Worm (Caenorhabditis elegans): ENCODE measurements around the gene dhs-11.
A peak's percentile ranks its signal among the peaks of the same experiment; 100 is the strongest.

Gene dhs-11

ce11 chrIII:10653479-10653878 is 10.8 kb upstream of the dhs-11 start:
- TF ChIP-seq dmd-4 (tag; optimal IDR thresholded peaks at IDR 0.05; ENCODE audit: borderline replicate concordance) (no peak), ceh-48 (tag; optimal IDR thresholded peaks at IDR 0.05) (no peak), ets-4 (tag; optimal IDR thresholded peaks at IDR 0.05) (no peak), ceh-34 (tag; optimal IDR thresholded peaks at IDR 0.05) (no peak), hlh-6 (tag; optimal IDR thresholded peaks at IDR 0.05) (no peak), odd-2 (tag; optimal IDR thresholded peaks at IDR 0.05) (no peak), che-1 (tag; optimal IDR thresholded peaks at IDR 0.05) (no peak), ceh-9 (tag; optimal IDR thresholded peaks at IDR 0.05) (no peak), elt-2 (tag; optimal IDR thresholded peaks at IDR 0.05) (no peak)

- TF ChIP-seq ceh-22 (tag; optimal IDR thresholded peaks at IDR 0.05) (no peak), ceh-14 (tag; optimal IDR thresholded peaks at IDR 0.05) (no peak), ref-2 (tag; optimal IDR thresholded peaks at IDR 0.05) (no peak), elt-4 (tag; optimal IDR thresholded peaks at IDR 0.05) (no peak), T23F11.4 (GFP tag; optimal IDR thresholded peaks at IDR 0.05) (no peak), syd-9 (tag; optimal IDR thresholded peaks at IDR 0.05) (no peak)
Measured at ce11 chrIII:10652833-10653232, 10.2 kb upstream of the dhs-11 start.

ce11 chrIII:10651634-10652033 is 9.0 kb upstream of the dhs-11 start:
- peak; percentile 12 for TF ChIP-seq dve-1 (tag; optimal IDR thresholded peaks at IDR 0.05)
- no peak for TF ChIP-seq madf-2 (tag; optimal IDR thresholded peaks at IDR 0.05)
- TF ChIP-seq ceh-45 (GFP tag; IDR thresholded peaks at IDR 0.05) = no peak
- peak; percentile 47 for TF ChIP-seq ets-4 (tag; optimal IDR thresholded peaks at IDR 0.05)
- TF ChIP-seq F13H6.1 (tag; optimal IDR thresholded peaks at IDR 0.05) = no peak
- TF ChIP-seq pha-4 (tag; optimal IDR thresholded peaks at IDR 0.05) = no peak
- TF ChIP-seq fax-1 (tag; optimal IDR thresholded peaks at IDR 0.05) = no peak
- no peak for TF ChIP-seq pag-3 (tag; optimal IDR thresholded peaks at IDR 0.05; ENCODE audit: borderline replicate concordance)
- no peak for TF ChIP-seq ama-1 (optimal IDR thresholded peaks at IDR 0.05)
- TF ChIP-seq ceh-22 (tag; optimal IDR thresholded peaks at IDR 0.05) = no peak
- TF ChIP-seq fkh-10 (GFP tag; optimal IDR thresholded peaks at IDR 0.05) = no peak
- TF ChIP-seq rnt-1 (tag; optimal IDR thresholded peaks at IDR 0.05) = no peak
- no peak for TF ChIP-seq sox-4 (tag; optimal IDR thresholded peaks at IDR 0.05)
- TF ChIP-seq ref-2 (tag; optimal IDR thresholded peaks at IDR 0.05) = peak; percentile 50
- TF ChIP-seq lin-11 (tag; optimal IDR thresholded peaks at IDR 0.05) = no peak
- TF ChIP-seq elt-4 (tag; optimal IDR thresholded peaks at IDR 0.05) = no peak
- TF ChIP-seq ceh-48 (tag; optimal IDR thresholded peaks at IDR 0.05) = peak; percentile 77
- TF ChIP-seq che-1 (tag; optimal IDR thresholded peaks at IDR 0.05) = no peak
- TF ChIP-seq unc-55 (GFP tag; optimal IDR thresholded peaks at IDR 0.05) = peak; percentile 90
- TF ChIP-seq unc-42 (tag; optimal IDR thresholded peaks at IDR 0.05) = peak; percentile 14
- TF ChIP-seq K02D7.2 (tag; optimal IDR thresholded peaks at IDR 0.05) = no peak
- no peak for TF ChIP-seq ceh-14 (tag; optimal IDR thresholded peaks at IDR 0.05)
- TF ChIP-seq ceh-9 (tag; optimal IDR thresholded peaks at IDR 0.05) = no peak
- no peak for TF ChIP-seq ceh-30 (tag; optimal IDR thresholded peaks at IDR 0.05)
- TF ChIP-seq pqm-1 (tag; optimal IDR thresholded peaks at IDR 0.05) = no peak
- peak; percentile 4 for TF ChIP-seq ztf-16 (tag; optimal IDR thresholded peaks at IDR 0.05)
- TF ChIP-seq nfya-1 (tag; optimal IDR thresholded peaks at IDR 0.05) = peak; percentile 84
- no peak for TF ChIP-seq unc-3 (GFP tag; conservative IDR thresholded peaks at IDR 0.05)
- TF ChIP-seq unc-3 (tag; optimal IDR thresholded peaks at IDR 0.05) = no peak
- TF ChIP-seq hlh-15 (tag; optimal IDR thresholded peaks at IDR 0.05) = no peak
- TF ChIP-seq C08G9.2 (tag; optimal IDR thresholded peaks at IDR 0.05) = peak; percentile 4
- TF ChIP-seq hlh-8 (tag; optimal IDR thresholded peaks at IDR 0.05) = no peak
- no peak for TF ChIP-seq sdc-2 (tag; optimal IDR thresholded peaks at IDR 0.05)
- TF ChIP-seq ceh-34 (tag; optimal IDR thresholded peaks at IDR 0.05) = peak; percentile 57
- peak; percentile 49 for TF ChIP-seq sox-2 (GFP tag; IDR thresholded peaks at IDR 0.05)
- no peak for TF ChIP-seq pat-9 (tag; optimal IDR thresholded peaks at IDR 0.05)
- TF ChIP-seq odd-2 (tag; optimal IDR thresholded peaks at IDR 0.05) = no peak
- TF ChIP-seq eyg-1 (tag; optimal IDR thresholded peaks at IDR 0.05) = no peak
- TF ChIP-seq tbx-7 (tag; optimal IDR thresholded peaks at IDR 0.05) = no peak
- TF ChIP-seq hlh-13 (GFP tag; optimal IDR thresholded peaks at IDR 0.05) = no peak
- TF ChIP-seq fkh-6 (tag; optimal IDR thresholded peaks at IDR 0.05) = no peak
- no peak for TF ChIP-seq Y22D7AL.16 (tag; optimal IDR thresholded peaks at IDR 0.05)
- TF ChIP-seq pax-1 (tag; optimal IDR thresholded peaks at IDR 0.05) = no peak
- TF ChIP-seq nhr-232 (tag; optimal IDR thresholded peaks at IDR 0.05) = no peak
